Worm (Caenorhabditis elegans) whole organism, L4 larva: Measurements from ENCODE around the gene Y110A2AL.3.
A peak's percentile ranks its signal among the peaks of the same experiment; 100 is the strongest.

Source experiments
- T26A8.4 ChIP-seq: fragments of 200-800 bp; sonication (Bioruptor generic); IDR thresholded peaks from 2 replicates; pipeline ENCODE4 v1.3.6; 2022; ENCODE audit warnings: missing genetic modification characterization, missing compliant biosample characterization
- Y75B8A.6 ChIP-seq: fragments of 200-800 bp; sonication (Bioruptor generic); IDR thresholded peaks from 2 replicates; pipeline ENCODE4 v1.3.6; 2022; ENCODE audit warnings: missing genetic modification reagents, missing genetic modification characterization, missing compliant biosample characterization
- ZK546.5 ChIP-seq, 2 experiments: sonication (generic microtip); optimal IDR thresholded peaks; 2 replicates each; lab custom pipeline; 2017; ENCODE audit warnings: missing biosample characterization in 2 of 2, missing genetic modification characterization in 2 of 2
- aha-1 ChIP-seq: fragments of 150-350 bp; peaks from one replicate; lab custom pipeline; 2014; ENCODE audit warnings: missing biosample characterization, missing genetic modification characterization
- arid-1 ChIP-seq: fragments of 200-800 bp; sonication (Bioruptor generic); conservative IDR thresholded peaks from 2 replicates; pipeline ENCODE4 v1.3.6; 2022; ENCODE audit warnings: missing genetic modification reagents, missing genetic modification characterization, missing compliant biosample characterization
- attf-4 ChIP-seq: sonication (generic microtip); optimal IDR thresholded peaks from 3 replicates; lab custom pipeline; 2017; ENCODE audit warnings: missing biosample characterization, missing genetic modification characterization
- ceh-44 ChIP-seq: fragments of 200-800 bp; sonication (Bioruptor generic); IDR thresholded peaks from 2 replicates; pipeline ENCODE4 v1.3.6; 2022; ENCODE audit warnings: missing genetic modification reagents, missing genetic modification characterization, missing compliant biosample characterization
- ces-1 ChIP-seq: fragments of 150-350 bp; sonication (generic microtip); optimal IDR thresholded peaks from 4 replicates; lab custom pipeline; 2014; ENCODE audit warnings: missing biosample characterization, missing genetic modification reagents, missing genetic modification characterization
- dmd-8 ChIP-seq: fragments of 200-800 bp; sonication (Bioruptor generic); IDR thresholded peaks from 2 replicates; pipeline ENCODE4 v1.3.6; 2022; ENCODE audit warnings: missing genetic modification characterization, missing compliant biosample characterization
- dmd-9 ChIP-seq: fragments of 200-800 bp; sonication (Bioruptor generic); IDR thresholded peaks from 2 replicates; pipeline ENCODE4 v1.3.6; 2022; ENCODE audit warnings: missing genetic modification reagents, missing genetic modification characterization, missing compliant biosample characterization
- duxl-1 ChIP-seq: sonication (generic microtip); optimal IDR thresholded peaks from 2 replicates; lab custom pipeline; 2016; ENCODE audit warnings: mild to moderate bottlenecking, missing genetic modification characterization, moderate library complexity, missing compliant biosample characterization; ENCODE audit not compliant: poor library complexity
- fkh-10 ChIP-seq: fragments of 150-350 bp; optimal IDR thresholded peaks from 2 replicates; lab custom pipeline; 2014; ENCODE audit warnings: missing biosample characterization, missing genetic modification reagents, missing genetic modification characterization
- fos-1 ChIP-seq: fragments of 150-350 bp; optimal IDR thresholded peaks from 2 replicates; lab custom pipeline; 2014; ENCODE audit warnings: missing biosample characterization, missing genetic modification characterization
- hif-1 ChIP-seq, 2 experiments: sonication (generic microtip); optimal IDR thresholded peaks; 2 replicates each; lab custom pipeline; 2016 to 2017; ENCODE audit warnings: missing compliant biosample characterization in 2 of 2, missing genetic modification characterization in 2 of 2, missing genetic modification reagents in 2 of 2, missing genotype in 2 of 2, mild to moderate bottlenecking in 1 of 2
- hlh-11 ChIP-seq: fragments of 200-800 bp; sonication (Bioruptor generic); optimal IDR thresholded peaks from 2 replicates; lab custom pipeline; 2018; ENCODE audit warnings: mild to moderate bottlenecking, missing genetic modification characterization, missing compliant biosample characterization
- hlh-30 ChIP-seq: sonication (generic microtip); optimal IDR thresholded peaks from 2 replicates; lab custom pipeline; 2017; ENCODE audit warnings: antibody characterized with exemption, mild to moderate bottlenecking, missing genetic modification characterization, missing compliant biosample characterization; ENCODE audit not compliant: insufficient read depth
- lin-15B ChIP-seq: fragments of 150-350 bp; sonication (generic microtip); optimal IDR thresholded peaks from 3 replicates; lab custom pipeline; 2014; ENCODE audit warnings: missing biosample characterization, missing genetic modification characterization
- madf-5 ChIP-seq, 2 experiments: fragments of 200-800 bp; sonication (Bioruptor generic); IDR thresholded peaks; 2 replicates each; pipeline ENCODE4 v1.3.6; 2022; ENCODE audit warnings: missing compliant biosample characterization in 2 of 2, missing genetic modification characterization in 2 of 2
- mdt-29 ChIP-seq: fragments of 200-800 bp; sonication (Bioruptor generic); IDR thresholded peaks from 2 replicates; pipeline ENCODE4 v1.3.6; 2022; ENCODE audit warnings: missing genetic modification reagents, missing genetic modification characterization, missing compliant biosample characterization
- nhr-102 ChIP-seq: sonication (generic microtip); optimal IDR thresholded peaks from 2 replicates; lab custom pipeline; 2016; ENCODE audit warnings: mild to moderate bottlenecking, missing genetic modification characterization, moderate library complexity, missing compliant biosample characterization
- nhr-11 ChIP-seq: fragments of 150-350 bp; optimal IDR thresholded peaks from 2 replicates; lab custom pipeline; 2014; ENCODE audit warnings: missing biosample characterization, missing genetic modification characterization
- nhr-111 ChIP-seq: fragments of 200-800 bp; sonication (Bioruptor generic); optimal IDR thresholded peaks from 2 replicates; lab custom pipeline; 2018; ENCODE audit warnings: mild to moderate bottlenecking, missing genetic modification characterization, missing compliant biosample characterization
- nhr-25 ChIP-seq: sonication (generic microtip); optimal IDR thresholded peaks from 2 replicates; lab custom pipeline; 2017; ENCODE audit warnings: missing genetic modification characterization, mild to moderate bottlenecking, missing compliant biosample characterization, antibody characterized with exemption, moderate library complexity, borderline replicate concordance; ENCODE audit not compliant: insufficient read depth
- nhr-28 ChIP-seq: fragments of 150-350 bp; optimal IDR thresholded peaks from 2 replicates; lab custom pipeline; 2014; ENCODE audit warnings: missing biosample characterization, missing genetic modification characterization
- nhr-42 ChIP-seq: fragments of 200-800 bp; sonication (Bioruptor generic); IDR thresholded peaks from 2 replicates; pipeline ENCODE4 v1.3.6; 2022; ENCODE audit warnings: missing genetic modification characterization, missing compliant biosample characterization
- nhr-6 ChIP-seq: fragments of 150-350 bp; optimal IDR thresholded peaks from 2 replicates; lab custom pipeline; 2014; ENCODE audit warnings: missing biosample characterization, missing genetic modification characterization
- nhr-76 ChIP-seq: fragments of 150-350 bp; optimal IDR thresholded peaks from 2 replicates; lab custom pipeline; 2014; ENCODE audit warnings: missing biosample characterization, missing genetic modification characterization
- pqm-1 ChIP-seq: sonication (generic microtip); optimal IDR thresholded peaks from 2 replicates; lab custom pipeline; 2017; ENCODE audit warnings: missing biosample characterization, missing genetic modification characterization
- set-16 ChIP-seq: fragments of 200-800 bp; sonication (Bioruptor generic); IDR thresholded peaks from 2 replicates; pipeline ENCODE4 v1.3.6; 2022; ENCODE audit warnings: missing genetic modification reagents, missing genetic modification characterization, missing compliant biosample characterization
- tag-97 ChIP-seq: fragments of 200-800 bp; sonication (Bioruptor generic); IDR thresholded peaks from 2 replicates; pipeline ENCODE4 v1.3.6; 2022; ENCODE audit warnings: missing genetic modification characterization, missing compliant biosample characterization
- unc-62 ChIP-seq, 3 experiments: fragments of 150-350 bp in 1 of 3; sonication (generic microtip); optimal IDR thresholded peaks in 2 of 3; peaks in 1 of 3; 1 replicate in 1 of 3; 2 replicates in 2 of 3; lab custom pipeline; 2014 to 2017; ENCODE audit warnings: missing biosample characterization in 3 of 3, missing genetic modification characterization in 3 of 3, missing genetic modification reagents in 3 of 3, missing genotype in 1 of 3
- zag-1 ChIP-seq: fragments of 150-350 bp; optimal IDR thresholded peaks from 2 replicates; lab custom pipeline; 2014; ENCODE audit warnings: missing biosample characterization, missing genetic modification characterization
- ztf-11 ChIP-seq: fragments of 150-350 bp; optimal IDR thresholded peaks from 2 replicates; lab custom pipeline; 2014; ENCODE audit warnings: missing biosample characterization, missing genetic modification characterization

Gene Y110A2AL.3

DNA sequence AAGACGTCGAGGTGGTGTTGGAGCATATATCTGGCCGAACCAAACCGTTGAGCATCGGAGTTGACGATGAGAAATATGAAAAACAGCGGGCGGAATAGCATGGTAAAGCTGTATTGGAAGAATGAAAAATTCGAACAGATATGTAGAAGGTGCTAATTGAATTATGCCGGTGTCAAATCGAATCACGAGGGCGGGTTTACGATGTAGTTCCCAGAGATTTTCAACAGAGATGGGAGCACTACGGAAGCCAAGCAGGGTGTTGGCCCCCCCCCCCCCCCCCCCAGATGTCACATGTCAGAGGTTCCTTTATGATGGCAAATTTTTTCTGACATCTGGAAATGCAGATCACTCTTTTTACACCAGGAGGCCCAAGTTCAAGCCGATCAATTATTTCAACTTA, 23.8 kb upstream of the Y110A2AL.3 start, which contains the start of gene Y110A2AL.7:
Y110A2AL.7 (minus strand) TSS at position 101 of the 400 bp plus-strand sequence.
- TF ChIP-seq dmd-9 (GFP tag; lab: Robert Waterston, UW) (no peak), Y75B8A.6 (no peak), unc-62 (GFP tag; optimal IDR thresholded peaks at IDR 0.05 in 1 of 2; lab: Kevin White, UChicago) (peak in 1 of 2 experiments; percentile 64), unc-62 (tag; optimal IDR thresholded peaks at IDR 0.05; lab: Kevin White, UChicago) (no peak)

DNA sequence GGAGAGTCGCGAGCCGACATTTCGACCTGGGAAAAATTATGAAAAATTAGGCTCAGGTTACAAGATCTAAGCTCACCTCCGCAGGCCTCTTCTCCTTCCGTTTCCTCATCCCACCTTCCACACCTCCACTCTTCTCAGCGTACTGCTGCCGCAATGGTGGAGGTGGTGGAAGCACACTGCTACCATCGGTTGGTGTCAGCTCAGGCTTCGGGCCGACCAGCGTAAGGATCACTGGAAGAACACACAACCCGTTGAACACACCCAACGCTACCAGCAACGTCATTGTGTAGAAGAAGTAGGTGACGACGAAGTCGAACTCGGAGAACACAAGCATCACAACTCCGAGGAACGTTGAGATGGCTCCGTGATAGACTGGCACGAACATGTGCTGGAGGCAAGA, 21.2 kb upstream of the Y110A2AL.3 start:
- TF ChIP-seq set-16 (GFP tag; lab: Robert Waterston, UW) (peak; percentile 54), nhr-76 (tag; lab: Kevin White, UChicago) (no peak)

DNA sequence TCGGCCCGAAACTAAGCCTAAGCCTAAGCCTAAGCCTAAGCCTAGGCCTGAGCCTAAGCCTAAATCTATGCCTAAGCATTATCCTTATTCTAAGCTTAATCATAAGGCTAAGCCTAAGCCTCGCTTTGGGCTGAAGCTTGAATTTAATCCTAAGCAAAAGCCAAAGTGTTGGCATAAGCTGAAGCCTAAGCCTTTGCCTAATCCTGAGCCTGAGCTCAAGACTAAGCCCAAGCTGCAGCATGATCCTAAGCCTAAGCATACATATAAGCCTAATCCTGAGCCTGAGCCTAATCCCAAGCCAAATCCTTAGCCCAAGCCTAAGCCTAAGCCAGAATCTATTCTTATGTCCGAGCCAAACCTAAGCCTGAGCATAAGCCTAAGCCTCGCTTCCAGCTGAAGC, 20.3 kb upstream of the Y110A2AL.3 start:
- no peak for TF ChIP-seq dmd-8 (GFP tag; lab: Robert Waterston, UW)
- TF ChIP-seq fkh-10 (GFP tag; lab: Kevin White, UChicago) = no peak
- TF ChIP-seq duxl-1 = no peak

DNA sequence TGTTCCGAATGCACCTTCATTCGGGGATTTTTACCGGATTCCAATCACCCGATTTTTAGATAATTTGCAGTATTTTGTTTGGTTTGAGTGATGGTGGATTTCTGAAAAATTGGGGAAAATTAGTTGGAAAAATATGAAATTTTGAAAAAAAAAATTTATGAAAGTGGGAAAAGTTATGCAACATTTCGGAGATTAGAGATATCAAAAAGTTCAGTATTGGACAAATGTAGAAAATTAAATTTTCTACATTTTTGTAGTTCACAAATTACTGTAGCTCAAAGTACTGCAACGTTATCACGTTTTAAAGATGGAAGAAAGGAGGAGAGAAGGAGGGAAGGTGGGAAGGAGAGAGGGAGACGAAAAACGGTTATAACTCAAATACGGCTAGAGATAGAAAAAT, 14.4 kb upstream of the Y110A2AL.3 start, which contains the start of gene ptc-3:
ptc-3 (minus strand) TSS at position 101 of the 400 bp plus-strand sequence.
- TF ChIP-seq nhr-42 (GFP tag; lab: Robert Waterston, UW) = no peak
- TF ChIP-seq nhr-6 (tag; lab: Kevin White, UChicago) = no peak
- TF ChIP-seq attf-4 (tag; lab: Kevin White, UChicago) = no peak
- no peak for TF ChIP-seq mdt-29 (GFP tag; lab: Robert Waterston, UW)
- no peak for TF ChIP-seq tag-97
- TF ChIP-seq hif-1 (tag; optimal IDR thresholded peaks at IDR 0.05; lab: Kevin White, UChicago) = no peak
- TF ChIP-seq madf-5 (GFP tag; IDR thresholded peaks at IDR 0.05; lab: Robert Waterston, UW) = no peak
- TF ChIP-seq nhr-76 (tag; lab: Kevin White, UChicago) = no peak
- TF ChIP-seq ZK546.5 (tag; optimal IDR thresholded peaks at IDR 0.05; lab: Kevin White, UChicago) = no peak
- no peak for TF ChIP-seq zag-1 (tag; lab: Kevin White, UChicago)
- TF ChIP-seq duxl-1 = no peak
- no peak for TF ChIP-seq pqm-1

DNA sequence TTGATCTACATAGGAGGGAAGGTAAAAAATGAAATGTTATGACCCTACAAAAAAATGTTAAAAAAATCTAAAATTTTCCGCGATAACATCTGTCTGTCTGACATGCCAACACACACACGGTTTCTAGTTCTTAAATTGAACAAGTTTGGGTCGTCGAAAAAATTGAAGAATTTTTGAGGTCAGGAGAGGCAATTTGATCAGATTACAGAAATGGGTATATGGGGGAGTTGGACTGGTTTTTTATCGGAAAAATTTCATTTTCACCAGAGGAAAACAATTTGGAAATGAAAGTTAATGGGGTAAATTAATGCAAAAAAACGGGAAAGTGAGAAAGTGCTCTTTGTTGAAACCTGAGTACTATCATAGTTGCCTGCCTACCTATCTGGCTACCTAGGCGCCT, 13.1 kb upstream of the Y110A2AL.3 start:
- no peak for TF ChIP-seq nhr-28 (tag; lab: Kevin White, UChicago)

DNA sequence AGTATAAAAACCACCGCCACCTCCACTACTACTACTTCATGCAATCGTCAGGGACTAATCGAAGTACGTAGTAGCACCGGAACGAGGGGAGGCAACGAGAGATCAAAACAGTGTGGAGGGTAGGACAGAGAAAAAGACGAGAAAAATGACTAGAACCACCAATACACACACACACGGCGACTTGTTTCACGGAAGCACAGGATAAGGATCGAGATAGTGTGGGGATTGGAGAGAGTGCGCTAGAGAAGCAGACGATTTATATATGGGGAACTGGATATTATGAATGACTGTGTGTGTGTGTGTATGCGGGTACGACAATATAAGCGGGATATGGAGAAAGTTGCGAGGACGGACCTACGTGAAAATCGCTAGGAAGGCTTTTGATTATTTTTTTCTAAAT, 12.1 kb upstream of the Y110A2AL.3 start:
- TF ChIP-seq aha-1 (peak; percentile 14), nhr-111 (GFP tag; lab: Kevin White, UChicago) (no peak), ztf-11 (tag; lab: Kevin White, UChicago) (no peak), hlh-30 (tag; lab: Kevin White, UChicago) (peak; percentile 14), nhr-25 (peak; percentile 15), hif-1 (tag; optimal IDR thresholded peaks at IDR 0.05; lab: Kevin White, UChicago) (no peak), duxl-1 (no peak), fos-1 (tag; lab: Kevin White, UChicago) (no peak), ceh-44 (no peak), Y75B8A.6 (no peak), nhr-11 (tag; lab: Kevin White, UChicago) (no peak), T26A8.4 (GFP tag; lab: Robert Waterston, UW) (no peak), hlh-11 (tag; lab: Kevin White, UChicago) (peak; percentile 52), arid-1 (no peak), nhr-102 (no peak), ces-1 (GFP tag; lab: Kevin White, UChicago) (no peak), nhr-28 (tag; lab: Kevin White, UChicago) (peak; percentile 53), lin-15B (tag; lab: Kevin White, UChicago) (no peak)
